Worm (Caenorhabditis elegans) whole organism, L1 larva: ENCODE data around the gene nmy-1.
A peak's percentile ranks its signal among the peaks of the same experiment; 100 is the strongest.

Source experiments
- alr-1 ChIP-seq: fragments of 200-800 bp; sonication (Bioruptor generic); optimal IDR thresholded peaks from 2 replicates; lab custom pipeline; 2018; ENCODE audit warnings: borderline replicate concordance, mild to moderate bottlenecking, missing genetic modification characterization, missing compliant biosample characterization
- ama-1 ChIP-seq: fragments of 150-350 bp; optimal IDR thresholded peaks from 2 replicates; lab custom pipeline; 2014
- efl-1 ChIP-seq, 4 experiments: fragments of 150-350 bp; optimal IDR thresholded peaks in 3 of 4; peaks in 1 of 4; 1 replicate in 1 of 4; 2 replicates in 3 of 4; lab custom pipeline; 2014; ENCODE audit warnings: missing biosample characterization in 2 of 4, missing genetic modification characterization in 2 of 4, missing genetic modification reagents in 2 of 4
- fos-1 ChIP-seq: fragments of 150-350 bp; optimal IDR thresholded peaks from 2 replicates; lab custom pipeline; 2014; ENCODE audit warnings: missing biosample characterization, missing genetic modification characterization
- lin-13 ChIP-seq: fragments of 150-350 bp; optimal IDR thresholded peaks from 2 replicates; lab custom pipeline; 2014; ENCODE audit warnings: missing biosample characterization, missing genetic modification reagents, missing genetic modification characterization
- lsy-2 ChIP-seq, 2 experiments: fragments of 150-350 bp; optimal IDR thresholded peaks; 2 replicates each; lab custom pipeline; 2014; ENCODE audit warnings: missing biosample characterization in 2 of 2, missing genetic modification characterization in 2 of 2
- nhr-11 ChIP-seq: fragments of 150-350 bp; optimal IDR thresholded peaks from 2 replicates; lab custom pipeline; 2014; ENCODE audit warnings: missing biosample characterization, missing genetic modification characterization
- tbx-2 ChIP-seq: sonication (generic microtip); optimal IDR thresholded peaks from 2 replicates; lab custom pipeline; 2016; ENCODE audit warnings: missing genetic modification characterization, missing compliant biosample characterization
- xbp-1 ChIP-seq: sonication (generic microtip); optimal IDR thresholded peaks from 2 replicates; lab custom pipeline; 2016; ENCODE audit warnings: missing genetic modification characterization, missing compliant biosample characterization
- zag-1 ChIP-seq: fragments of 150-350 bp; optimal IDR thresholded peaks from 2 replicates; lab custom pipeline; 2014; ENCODE audit warnings: missing biosample characterization, missing genetic modification characterization

- TF ChIP-seq alr-1: no peak
- no peak for TF ChIP-seq efl-1 (optimal IDR thresholded peaks at IDR 0.05; lab: Kevin White, UChicago)
- TF ChIP-seq efl-1 (GFP tag; optimal IDR thresholded peaks at IDR 0.05 in 1 of 2; lab: Kevin White, UChicago): peak in 1 of 2 experiments; percentile 23
- TF ChIP-seq fos-1 (tag; lab: Kevin White, UChicago): no peak
- no peak for TF ChIP-seq lsy-2 (tag; optimal IDR thresholded peaks at IDR 0.05; lab: Kevin White, UChicago)
- TF ChIP-seq ama-1 (lab: Kevin White, UChicago): no peak
- no peak for TF ChIP-seq lin-13 (GFP tag; lab: Kevin White, UChicago)
- no peak for TF ChIP-seq xbp-1 (tag; lab: Kevin White, UChicago)
- no peak for TF ChIP-seq nhr-11
- TF ChIP-seq zag-1 (tag; lab: Kevin White, UChicago): no peak
- TF ChIP-seq tbx-2: no peak
Measured at ce11 chrX:2903715-2904419, 5.5 kb upstream of the nmy-1 start.
